Fruit fly (Drosophila melanogaster): ENCODE results near the gene hb.

hb gene

dm6 chr3R:8715851-8716550 is 18.4 kb upstream of the hb start, which contains the start of gene TMEM216 (continued):
- no peak for TF ChIP-seq CG5245 (GFP tag; optimal IDR thresholded peaks at IDR 0.05)
- TF ChIP-seq CG13424 (tag; optimal IDR thresholded peaks at IDR 0.05), result no peak
- TF ChIP-seq E2f2 (GFP tag; IDR thresholded peaks at IDR 0.05), result peak; percentile 91
- TF ChIP-seq bsh (GFP tag; optimal IDR thresholded peaks at IDR 0.05), result peak in 1 of 2 experiments; percentile 15
- no peak for TF ChIP-seq D (optimal IDR thresholded peaks at IDR 0.05)
- TF ChIP-seq D (GFP tag; optimal IDR thresholded peaks at IDR 0.05), result no peak
- TF ChIP-seq Poxn (GFP tag; IDR thresholded peaks at IDR 0.05), result no peak
- peak; percentile 16 for TF ChIP-seq CG7987 (GFP tag; optimal IDR thresholded peaks at IDR 0.05)
- no peak for TF ChIP-seq fd3F (GFP tag; optimal IDR thresholded peaks at IDR 0.05)
- TF ChIP-seq C15 (GFP tag; IDR thresholded peaks at IDR 0.05), result no peak
- TF ChIP-seq Dek (tag; optimal IDR thresholded peaks at IDR 0.05), result no peak
- no peak for TF ChIP-seq Bteb2 (GFP tag; optimal IDR thresholded peaks at IDR 0.05)
- no peak for TF ChIP-seq grn (GFP tag; optimal IDR thresholded peaks at IDR 0.05)
- TF ChIP-seq Scr (GFP tag; IDR thresholded peaks at IDR 0.05; ENCODE audit: partially characterized antibody), result peak; percentile 54; the same call in 1 of the 2 replicates
- peak; percentile 29 for TF ChIP-seq CG17186 (GFP tag; optimal IDR thresholded peaks at IDR 0.05)
- no peak for TF ChIP-seq sna (GFP tag; IDR thresholded peaks at IDR 0.05; ENCODE audit: partially characterized antibody)
- 0 out of 3 replicates have a peak, but pooled peaks have one; percentile 5 for TF ChIP-seq Opbp (GFP tag; IDR thresholded peaks at IDR 0.05; ENCODE audit: partially characterized antibody)
- peak; percentile 43; the same call in 1 of the 3 replicates for TF ChIP-seq CG34422 (GFP tag; IDR thresholded peaks at IDR 0.05)
- TF ChIP-seq psq (GFP tag; optimal IDR thresholded peaks at IDR 0.05), result no peak
- TF ChIP-seq rib (GFP tag; IDR thresholded peaks at IDR 0.05), result no peak
- TF ChIP-seq gt (GFP tag; IDR thresholded peaks at IDR 0.05), result no peak
- TF ChIP-seq ro (GFP tag; IDR thresholded peaks at IDR 0.05), result no peak
- no peak for TF ChIP-seq D19A (tag; optimal IDR thresholded peaks at IDR 0.05)
- TF ChIP-seq Xrp1 (GFP tag; IDR thresholded peaks at IDR 0.05), result no peak
- no peak for TF ChIP-seq emc (GFP tag; optimal IDR thresholded peaks at IDR 0.05)
- no peak for TF ChIP-seq Blimp-1 (GFP tag; optimal IDR thresholded peaks at IDR 0.05)
- no peak for TF ChIP-seq CG14014 (GFP tag; IDR thresholded peaks at IDR 0.05)
- TF ChIP-seq vnd (GFP tag; IDR thresholded peaks at IDR 0.05; ENCODE audit: partially characterized antibody), result 0 out of 3 replicates have a peak, but pooled peaks have one; percentile 34
- no peak for TF ChIP-seq eve (GFP tag; optimal IDR thresholded peaks at IDR 0.05)
- TF ChIP-seq run (tag; optimal IDR thresholded peaks at IDR 0.05), result no peak
- TF ChIP-seq CG17802 (tag; optimal IDR thresholded peaks at IDR 0.05), result no peak
- no peak for TF ChIP-seq CG18619 (GFP tag; optimal IDR thresholded peaks at IDR 0.05)
- no peak for TF ChIP-seq mld (GFP tag; IDR thresholded peaks at IDR 0.05; ENCODE audit: partially characterized antibody)
- TF ChIP-seq CG2875 (GFP tag; optimal IDR thresholded peaks at IDR 0.05), result no peak
- no peak for TF ChIP-seq pros (GFP tag; optimal IDR thresholded peaks at IDR 0.05)
- no peak for TF ChIP-seq Hmx (GFP tag; optimal IDR thresholded peaks at IDR 0.05)
- peak; percentile 7 to 82 for TF ChIP-seq crp (GFP tag; optimal IDR thresholded peaks at IDR 0.05)
- TF ChIP-seq CG7745 (tag; optimal IDR thresholded peaks at IDR 0.05), result no peak
- TF ChIP-seq wdn (GFP tag; IDR thresholded peaks at IDR 0.05), result no peak
- no peak for TF ChIP-seq zen (tag; optimal IDR thresholded peaks at IDR 0.05)
- no peak for TF ChIP-seq Taf1 (GFP tag; IDR thresholded peaks at IDR 0.05)
- peak; percentile 64; the same call in 1 of the 2 replicates for TF ChIP-seq vvl (GFP tag; IDR thresholded peaks at IDR 0.05)
- TF ChIP-seq cato (GFP tag; optimal IDR thresholded peaks at IDR 0.05; ENCODE audit: borderline replicate concordance), result no peak
- TF ChIP-seq Meics (GFP tag; optimal IDR thresholded peaks at IDR 0.05), result no peak
- no peak for TF ChIP-seq tup (GFP tag; optimal IDR thresholded peaks at IDR 0.05)
- TF ChIP-seq lilli (GFP tag; optimal IDR thresholded peaks at IDR 0.05), result no peak
- TF ChIP-seq CG16863 (GFP tag; optimal IDR thresholded peaks at IDR 0.05), result no peak
- TF ChIP-seq CG2116 (GFP tag; optimal IDR thresholded peaks at IDR 0.05), result peak; percentile 80
- no peak for TF ChIP-seq repo (GFP tag; optimal IDR thresholded peaks at IDR 0.05)

All from whole organism, embryonic.